Worm (Caenorhabditis elegans) whole organism, L4 larva: ENCODE data around the gene K09B11.5.
"Not testable (repeated sequence)": the region's sequence is repeated elsewhere in the genome, so short reads cannot be mapped to it uniquely, and the experiment has no call there.

Experiments used
- F10B5.3 ChIP-seq: sonication (generic microtip); optimal IDR thresholded peaks from 2 replicates; lab custom pipeline; 2016; ENCODE audit warnings: mild to moderate bottlenecking, missing genetic modification characterization, missing compliant biosample characterization
- F37D6.2 ChIP-seq: sonication (generic microtip); optimal IDR thresholded peaks from 2 replicates; lab custom pipeline; 2016; ENCODE audit warnings: mild to moderate bottlenecking, missing genetic modification characterization, missing compliant biosample characterization
- T20F7.1 ChIP-seq: fragments of 200-800 bp; sonication (Bioruptor generic); optimal IDR thresholded peaks from 2 replicates; lab custom pipeline; 2018; ENCODE audit warnings: mild to moderate bottlenecking, missing genetic modification characterization, missing compliant biosample characterization
- T26A8.4 ChIP-seq: fragments of 200-800 bp; sonication (Bioruptor generic); IDR thresholded peaks from 2 replicates; pipeline ENCODE4 v1.3.6; 2022; ENCODE audit warnings: missing genetic modification characterization, missing compliant biosample characterization
- Y105C5A.15 ChIP-seq: fragments of 200-800 bp; sonication (Bioruptor generic); IDR thresholded peaks from 2 replicates; pipeline ENCODE4 v1.3.6; 2022; ENCODE audit warnings: missing genetic modification characterization, missing compliant biosample characterization
- Y48G9A.11 ChIP-seq: fragments of 200-800 bp; sonication (Bioruptor generic); IDR thresholded peaks from 2 replicates; pipeline ENCODE4 v1.3.6; 2022; ENCODE audit warnings: missing genetic modification reagents, missing genetic modification characterization, missing compliant biosample characterization
- Y5F2A.4 ChIP-seq: fragments of 200-800 bp; sonication (Bioruptor generic); optimal IDR thresholded peaks from 2 replicates; lab custom pipeline; 2018; ENCODE audit warnings: mild to moderate bottlenecking, missing genetic modification characterization, missing compliant biosample characterization
- ZK337.2 ChIP-seq: fragments of 200-800 bp; sonication (Bioruptor generic); IDR thresholded peaks from 2 replicates; pipeline ENCODE4 v1.3.6; 2022; ENCODE audit warnings: missing genetic modification reagents, missing genetic modification characterization, missing compliant biosample characterization
- ZK546.5 ChIP-seq, 2 experiments: sonication (generic microtip); optimal IDR thresholded peaks; 2 replicates each; lab custom pipeline; 2017; ENCODE audit warnings: missing biosample characterization in 2 of 2, missing genetic modification characterization in 2 of 2
- ama-1 ChIP-seq: fragments of 150-350 bp; optimal IDR thresholded peaks from 2 replicates; lab custom pipeline; 2014; ENCODE audit warnings: inconsistent platforms, mixed read lengths
- ceh-44 ChIP-seq: fragments of 200-800 bp; sonication (Bioruptor generic); IDR thresholded peaks from 2 replicates; pipeline ENCODE4 v1.3.6; 2022; ENCODE audit warnings: missing genetic modification reagents, missing genetic modification characterization, missing compliant biosample characterization
- ceh-62 ChIP-seq: sonication (generic microtip); optimal IDR thresholded peaks from 2 replicates; lab custom pipeline; 2017; ENCODE audit warnings: missing biosample characterization, missing genetic modification characterization
- daf-16 ChIP-seq, 3 experiments: sonication (generic microtip); optimal IDR thresholded peaks; 2 replicates each; lab custom pipeline; 2016 to 2017; ENCODE audit warnings: missing genetic modification characterization in 3 of 3, missing genetic modification reagents in 3 of 3, mild to moderate bottlenecking in 2 of 3, missing compliant biosample characterization in 2 of 3, missing biosample characterization in 1 of 3, moderate library complexity in 1 of 3
- daf-8 ChIP-seq: fragments of 200-800 bp; sonication (Bioruptor generic); IDR thresholded peaks from 2 replicates; pipeline ENCODE4 v1.3.6; 2022; ENCODE audit warnings: missing genetic modification characterization, missing compliant biosample characterization
- dmd-8 ChIP-seq: fragments of 200-800 bp; sonication (Bioruptor generic); IDR thresholded peaks from 2 replicates; pipeline ENCODE4 v1.3.6; 2022; ENCODE audit warnings: missing genetic modification characterization, missing compliant biosample characterization
- fkh-10 ChIP-seq: fragments of 150-350 bp; optimal IDR thresholded peaks from 2 replicates; lab custom pipeline; 2014; ENCODE audit warnings: missing biosample characterization, missing genetic modification reagents, missing genetic modification characterization
- fos-1 ChIP-seq: fragments of 150-350 bp; optimal IDR thresholded peaks from 2 replicates; lab custom pipeline; 2014; ENCODE audit warnings: missing biosample characterization, missing genetic modification characterization
- hmg-1.1 ChIP-seq: fragments of 200-800 bp; sonication (Bioruptor generic); IDR thresholded peaks from 2 replicates; pipeline ENCODE4 v1.3.6; 2022; ENCODE audit warnings: missing genetic modification reagents, missing genetic modification characterization, missing compliant biosample characterization
- lim-7 ChIP-seq: fragments of 200-800 bp; sonication (Bioruptor generic); IDR thresholded peaks from 2 replicates; pipeline ENCODE4 v1.3.6; 2022; ENCODE audit warnings: missing genetic modification characterization, missing compliant biosample characterization
- lin-1 ChIP-seq: fragments of 200-800 bp; sonication (Bioruptor generic); IDR thresholded peaks from 2 replicates; pipeline ENCODE4 v1.3.6; 2022; ENCODE audit warnings: missing genetic modification reagents, missing genetic modification characterization, missing compliant biosample characterization
- lin-38 ChIP-seq: fragments of 200-800 bp; sonication (Bioruptor generic); IDR thresholded peaks from 2 replicates; pipeline ENCODE4 v1.3.6; 2022; ENCODE audit warnings: missing genetic modification reagents, missing genetic modification characterization, missing compliant biosample characterization
- lsy-2 ChIP-seq, 2 experiments: fragments of 150-350 bp in 1 of 2; sonication (generic microtip) in 1 of 2; optimal IDR thresholded peaks; 2 replicates each; lab custom pipeline; 2014 to 2017; ENCODE audit warnings: missing biosample characterization in 2 of 2, missing genetic modification characterization in 2 of 2
- madf-5 ChIP-seq, 2 experiments: fragments of 200-800 bp; sonication (Bioruptor generic); IDR thresholded peaks; 2 replicates each; pipeline ENCODE4 v1.3.6; 2022; ENCODE audit warnings: missing compliant biosample characterization in 2 of 2, missing genetic modification characterization in 2 of 2
- madf-9 ChIP-seq: fragments of 200-800 bp; sonication (Bioruptor generic); conservative IDR thresholded peaks from 2 replicates; pipeline ENCODE4 v1.3.6; 2022; ENCODE audit warnings: missing genetic modification reagents, missing genetic modification characterization, missing compliant biosample characterization
- mdl-1 ChIP-seq, 2 experiments: fragments of 150-350 bp in 1 of 2; sonication (generic microtip) in 1 of 2; optimal IDR thresholded peaks; 2 replicates each; lab custom pipeline; 2014 to 2017; ENCODE audit warnings: missing biosample characterization in 2 of 2, missing genetic modification characterization in 2 of 2
- mdt-29 ChIP-seq: fragments of 200-800 bp; sonication (Bioruptor generic); IDR thresholded peaks from 2 replicates; pipeline ENCODE4 v1.3.6; 2022; ENCODE audit warnings: missing genetic modification reagents, missing genetic modification characterization, missing compliant biosample characterization
- nhr-102 ChIP-seq: sonication (generic microtip); optimal IDR thresholded peaks from 2 replicates; lab custom pipeline; 2016; ENCODE audit warnings: mild to moderate bottlenecking, missing genetic modification characterization, moderate library complexity, missing compliant biosample characterization
- nhr-237 ChIP-seq: sonication (generic microtip); optimal IDR thresholded peaks from 2 replicates; lab custom pipeline; 2017; ENCODE audit warnings: missing biosample characterization, missing genetic modification characterization
- nhr-6 ChIP-seq: fragments of 150-350 bp; optimal IDR thresholded peaks from 2 replicates; lab custom pipeline; 2014; ENCODE audit warnings: missing biosample characterization, missing genetic modification characterization
- nhr-76 ChIP-seq: fragments of 150-350 bp; optimal IDR thresholded peaks from 2 replicates; lab custom pipeline; 2014; ENCODE audit warnings: missing biosample characterization, missing genetic modification characterization
- pha-4 ChIP-seq, 2 experiments: fragments of 150-350 bp in 1 of 2; fragments of 200-800 bp in 1 of 2; sonication (Bioruptor generic) in 1 of 2; IDR thresholded peaks in 1 of 2; optimal IDR thresholded peaks in 1 of 2; 2 replicates each; pipeline versions ENCODE4 v1.3.6 to Lab custom; 2014 to 2022; ENCODE audit warnings: missing genetic modification characterization in 2 of 2, missing genetic modification reagents in 2 of 2, missing biosample characterization in 1 of 2, missing compliant biosample characterization in 1 of 2
- rbr-2 ChIP-seq: sonication (generic microtip); optimal IDR thresholded peaks from 2 replicates; lab custom pipeline; 2016; ENCODE audit warnings: missing genotype, missing genetic modification characterization, missing compliant biosample characterization
- sdz-12 ChIP-seq: fragments of 200-800 bp; sonication (Bioruptor generic); optimal IDR thresholded peaks from 2 replicates; lab custom pipeline; 2018; ENCODE audit warnings: mild to moderate bottlenecking, missing genetic modification characterization, missing compliant biosample characterization
- skn-1 ChIP-seq: fragments of 150-350 bp; optimal IDR thresholded peaks from 2 replicates; lab custom pipeline; 2014; ENCODE audit warnings: missing biosample characterization, missing genetic modification characterization
- snpc-1.2 ChIP-seq: fragments of 200-800 bp; sonication (Bioruptor generic); IDR thresholded peaks from 2 replicates; pipeline ENCODE4 v1.3.6; 2022; ENCODE audit warnings: missing genetic modification reagents, missing genetic modification characterization, missing compliant biosample characterization
- unc-39 ChIP-seq: sonication (generic microtip); optimal IDR thresholded peaks from 2 replicates; lab custom pipeline; 2017; ENCODE audit warnings: missing biosample characterization, missing genetic modification characterization
- vab-7 ChIP-seq: fragments of 200-800 bp; sonication (Bioruptor generic); IDR thresholded peaks from 2 replicates; pipeline ENCODE4 v1.3.6; 2022; ENCODE audit warnings: missing genetic modification reagents, missing genetic modification characterization, missing compliant biosample characterization
- zfp-3 ChIP-seq: fragments of 200-800 bp; sonication (Bioruptor generic); conservative IDR thresholded peaks from 2 replicates; pipeline ENCODE4 v1.3.6; 2022; ENCODE audit warnings: missing genetic modification reagents, missing genetic modification characterization, missing compliant biosample characterization

K09B11.5 gene

DNA sequence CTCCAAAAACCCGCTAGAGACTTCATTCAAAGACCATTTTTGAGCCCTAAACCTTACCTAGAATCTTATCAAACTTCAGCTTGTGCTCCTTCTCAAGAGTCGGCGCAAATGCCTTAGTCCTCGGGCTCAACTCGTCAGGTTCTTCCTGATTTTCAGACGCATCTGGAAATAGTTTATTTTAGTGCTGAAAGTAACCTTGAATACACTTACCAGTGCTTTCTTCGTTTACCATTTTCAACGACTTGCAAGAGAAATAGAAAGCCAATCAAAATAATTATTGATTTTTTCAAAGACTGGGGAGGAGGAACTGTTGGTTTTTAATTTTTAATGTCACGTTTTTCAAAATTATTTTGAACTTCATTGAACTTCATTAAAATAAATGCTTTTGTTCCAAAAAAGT lies 38.2 kb upstream of the K09B11.5 start, which contains the start of the genes ttbk-8.1 and Y38H8A.4:
ttbk-8.1 (plus strand) TSS at position 301 of the 400 bp plus-strand sequence.
Y38H8A.4 (minus strand) TSS at position 366 of the 400 bp plus-strand sequence.
- TF ChIP-seq fkh-10 (no peak), ZK546.5 (tag; optimal IDR thresholded peaks at IDR 0.05; lab: Kevin White, UChicago) (no peak), skn-1 (tag; lab: Kevin White, UChicago) (no peak), T20F7.1 (GFP tag; lab: Kevin White, UChicago) (no peak), daf-8 (GFP tag; lab: Robert Waterston, UW) (no peak), F10B5.3 (tag; lab: Kevin White, UChicago) (no peak), ceh-62 (tag; lab: Kevin White, UChicago) (no peak), sdz-12 (GFP tag; lab: Kevin White, UChicago) (no peak), ama-1 (lab: Kevin White, UChicago) (no peak), nhr-102 (tag; lab: Kevin White, UChicago) (no peak), nhr-237 (tag; lab: Kevin White, UChicago) (no peak), zfp-3 (no peak), rbr-2 (tag; lab: Kevin White, UChicago) (no peak), madf-5 (GFP tag; IDR thresholded peaks at IDR 0.05; lab: Robert Waterston, UW) (no peak), Y48G9A.11 (GFP tag; lab: Robert Waterston, UW) (no peak), T26A8.4 (no peak), lin-1 (GFP tag; lab: Robert Waterston, UW) (no peak), madf-9 (GFP tag; lab: Robert Waterston, UW) (no peak), fos-1 (tag; lab: Kevin White, UChicago) (no peak)

- TF ChIP-seq T20F7.1 (GFP tag; lab: Kevin White, UChicago) (no peak), madf-5 (GFP tag; IDR thresholded peaks at IDR 0.05; lab: Robert Waterston, UW) (no peak), nhr-76 (tag; lab: Kevin White, UChicago) (no peak), ZK337.2 (GFP tag; lab: Robert Waterston, UW) (no peak), Y105C5A.15 (GFP tag; lab: Robert Waterston, UW) (no peak), nhr-6 (no peak), unc-39 (no peak), snpc-1.2 (GFP tag; lab: Robert Waterston, UW) (no peak), zfp-3 (no peak), lin-38 (GFP tag; lab: Robert Waterston, UW) (no peak), ceh-44 (no peak), madf-9 (GFP tag; lab: Robert Waterston, UW) (no peak), Y5F2A.4 (no peak), lsy-2 (tag; optimal IDR thresholded peaks at IDR 0.05; lab: Kevin White, UChicago) (no peak), daf-16 (GFP tag; optimal IDR thresholded peaks at IDR 0.05; lab: Kevin White, UChicago) (no peak), daf-16 (tag; optimal IDR thresholded peaks at IDR 0.05; lab: Kevin White, UChicago) (no peak), mdt-29 (GFP tag; lab: Robert Waterston, UW) (no peak), vab-7 (GFP tag; lab: Robert Waterston, UW) (no peak), hmg-1.1 (GFP tag; lab: Robert Waterston, UW) (no peak), mdl-1 (tag; optimal IDR thresholded peaks at IDR 0.05; lab: Kevin White, UChicago) (no peak), F37D6.2 (tag; lab: Kevin White, UChicago) (no peak)
These were observed 32.0 kb upstream of the K09B11.5 start, which contains the start of gene fezf-1 for ce11 chrIV:13465797-13466196. fezf-1 (plus strand) TSS chrIV:13466097.

DNA sequence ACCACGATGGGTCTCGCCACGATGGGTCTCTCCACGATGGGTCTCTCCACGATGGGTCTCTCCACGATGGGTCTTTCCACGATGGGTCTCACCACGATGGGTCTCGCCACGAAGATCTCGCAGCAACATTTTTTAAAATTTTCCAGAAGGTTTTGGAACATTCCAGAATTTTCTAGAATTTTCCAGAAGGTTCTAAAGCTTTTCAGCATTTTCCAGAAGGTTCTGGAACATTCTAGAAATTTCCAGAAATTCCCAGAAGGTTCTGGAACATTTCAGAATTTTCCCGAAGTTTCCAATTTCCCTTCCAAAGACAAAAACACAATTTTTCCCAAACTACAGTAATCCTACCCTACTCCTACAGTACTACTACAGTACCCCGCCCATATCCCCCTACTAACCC lies 30.8 kb upstream of the K09B11.5 start:
- TF ChIP-seq ceh-44, result 0 out of 2 replicates have a peak, but pooled peaks have one; percentile 30
- TF ChIP-seq madf-9 (GFP tag; lab: Robert Waterston, UW), result 0 out of 2 replicates have a peak, but pooled peaks have one; percentile 11
- TF ChIP-seq, all 104 proteins: peak for 2; not testable (repeated sequence) for 102

- TF ChIP-seq lim-7 (GFP tag; lab: Robert Waterston, UW) (peak; percentile 86), mdt-29 (GFP tag; lab: Robert Waterston, UW) (peak; percentile 70), lin-1 (GFP tag; lab: Robert Waterston, UW) (peak; percentile 71), Y105C5A.15 (GFP tag; lab: Robert Waterston, UW) (peak; percentile 68; the same call in 1 of the 2 replicates), dmd-8 (GFP tag; lab: Robert Waterston, UW) (peak; percentile 67; the same call in 1 of the 2 replicates), madf-5 (GFP tag; IDR thresholded peaks at IDR 0.05; lab: Robert Waterston, UW) (0 out of 4 replicates have a peak, but pooled peaks of 1 of the 2 experiments have one; percentile 57), pha-4 (GFP tag; IDR thresholded peaks at IDR 0.05; lab: Robert Waterston, UW) (peak; percentile 39; the same call in 1 of the 2 replicates), snpc-1.2 (GFP tag; lab: Robert Waterston, UW) (peak; percentile 80), lin-38 (GFP tag; lab: Robert Waterston, UW) (peak; percentile 52)
- TF ChIP-seq pha-4 (tag; optimal IDR thresholded peaks at IDR 0.05; lab: Kevin White, UChicago), result not testable (repeated sequence)
These were observed 30.1 kb upstream of the K09B11.5 start for ce11 chrIV:13463889-13464288.
